Worm (Caenorhabditis elegans) whole organism, mixed stage, embryonic: Measurements from ENCODE around the gene srj-38.

Experiments used
- blmp-1 ChIP-seq: fragments of 150-350 bp; optimal IDR thresholded peaks from 2 replicates; lab custom pipeline; 2014; ENCODE audit warnings: missing biosample characterization, missing genetic modification characterization
- nhr-237 ChIP-seq: fragments of 150-350 bp; optimal IDR thresholded peaks from 2 replicates; lab custom pipeline; 2014; ENCODE audit warnings: missing biosample characterization, missing genetic modification characterization

DNA sequence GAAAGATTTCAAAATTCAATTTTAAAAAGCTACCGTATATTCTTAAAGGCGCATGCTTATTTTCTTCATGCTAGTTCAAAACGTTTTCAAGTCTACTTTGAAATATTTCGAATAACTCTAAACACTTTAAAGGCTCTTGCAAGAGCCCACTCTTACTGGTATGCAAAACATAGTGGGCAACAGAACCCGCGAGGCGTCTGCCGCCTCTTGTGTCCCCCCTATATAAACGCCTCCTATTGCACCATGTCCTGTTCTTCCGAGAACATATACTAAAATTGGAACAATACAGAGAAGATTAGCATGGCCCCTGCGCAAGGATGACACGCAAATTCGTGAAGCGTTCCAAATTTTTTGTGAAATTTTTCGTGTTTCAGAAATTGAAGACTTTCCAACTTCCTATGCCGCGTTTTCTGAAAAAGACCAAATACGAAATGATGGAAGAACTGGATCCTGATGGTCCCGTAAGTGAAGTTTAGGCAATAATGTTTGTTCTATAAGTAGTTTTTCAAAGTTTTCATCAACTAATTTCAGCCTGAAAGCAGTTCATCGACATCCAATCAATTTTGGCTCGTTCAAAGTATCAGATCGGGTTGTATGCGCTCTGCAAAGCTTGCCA is 25.3 kb downstream of the srj-38 start:
- TF ChIP-seq nhr-237 (tag; lab: Kevin White, UChicago), result no peak
- TF ChIP-seq blmp-1 (tag; lab: Kevin White, UChicago), result no peak
